Worm (Caenorhabditis elegans) whole organism, midembryonic: Measurements from ENCODE around the gene cct-8.

ENCODE experiments used
- cog-1 ChIP-seq: sonication (generic microtip); optimal IDR thresholded peaks from 2 replicates; lab custom pipeline; 2016; ENCODE audit warnings: missing genetic modification characterization, missing compliant biosample characterization
- flt-1 ChIP-seq: fragments of 200-800 bp; sonication (Bioruptor generic); IDR thresholded peaks from 2 replicates; pipeline ENCODE4 v1.3.6; 2022; ENCODE audit warnings: missing genetic modification characterization, missing compliant biosample characterization

ce11 chrIV:1056263-1056942 is 37.3 kb downstream of the cct-8 start, which contains the start of the genes Y55F3AM.13 and mrps-25:
- TF ChIP-seq flt-1 (GFP tag; lab: Robert Waterston, UW) = no peak
- TF ChIP-seq cog-1 = no peak
